Worm (Caenorhabditis elegans) whole organism, L3 larva: ENCODE data around the gene H38K22.6.

Source experiments
- R02D3.7 ChIP-seq: fragments of 150-350 bp; optimal IDR thresholded peaks from 2 replicates; lab custom pipeline; 2014; ENCODE audit warnings: missing biosample characterization, missing genetic modification characterization
- aly-2 ChIP-seq: fragments of 150-350 bp; optimal IDR thresholded peaks from 2 replicates; lab custom pipeline; 2014; ENCODE audit warnings: missing biosample characterization, missing genetic modification characterization
- ama-1 ChIP-seq: fragments of 150-350 bp; optimal IDR thresholded peaks from 2 replicates; lab custom pipeline; 2018
- ceh-28 ChIP-seq: fragments of 150-350 bp; optimal IDR thresholded peaks from 2 replicates; lab custom pipeline; 2014; ENCODE audit warnings: missing biosample characterization, missing genetic modification reagents, missing genetic modification characterization
- ceh-82 ChIP-seq: fragments of 150-350 bp; optimal IDR thresholded peaks from 2 replicates; lab custom pipeline; 2014; ENCODE audit warnings: missing biosample characterization, missing genetic modification characterization
- daf-12 ChIP-seq: fragments of 150-350 bp; optimal IDR thresholded peaks from 2 replicates; lab custom pipeline; 2014; ENCODE audit warnings: missing biosample characterization, missing genetic modification reagents, missing genetic modification characterization
- egl-5 ChIP-seq: fragments of 150-350 bp; optimal IDR thresholded peaks from 2 replicates; lab custom pipeline; 2017; ENCODE audit warnings: missing biosample characterization, missing genetic modification reagents, missing genetic modification characterization, inconsistent platforms
- elt-1 ChIP-seq: fragments of 150-350 bp; optimal IDR thresholded peaks from 2 replicates; lab custom pipeline; 2014; ENCODE audit warnings: missing biosample characterization, missing genetic modification characterization
- elt-2 ChIP-seq: sonication (generic microtip); optimal IDR thresholded peaks from 2 replicates; lab custom pipeline; 2016; ENCODE audit warnings: missing genetic modification reagents, mild to moderate bottlenecking, missing genetic modification characterization, missing compliant biosample characterization
- elt-3 ChIP-seq, 3 experiments: fragments of 150-350 bp in 1 of 3; sonication (generic microtip) in 2 of 3; optimal IDR thresholded peaks; 2 replicates in 2 of 3; 4 replicates in 1 of 3; lab custom pipeline; 2014 to 2017; ENCODE audit warnings: missing biosample characterization in 3 of 3, missing genetic modification characterization in 3 of 3
- eor-1 ChIP-seq, 2 experiments: fragments of 150-350 bp; optimal IDR thresholded peaks; 2 replicates each; lab custom pipeline; 2014 to 2018; ENCODE audit warnings: missing biosample characterization in 2 of 2, missing genetic modification characterization in 2 of 2
- fkh-2 ChIP-seq: fragments of 150-350 bp; optimal IDR thresholded peaks from 2 replicates; lab custom pipeline; 2014; ENCODE audit warnings: missing biosample characterization, missing genetic modification reagents, missing genetic modification characterization
- hmg-11 ChIP-seq: sonication (generic microtip); optimal IDR thresholded peaks from 2 replicates; lab custom pipeline; 2016; ENCODE audit warnings: missing genetic modification characterization, missing compliant biosample characterization
- lin-39 ChIP-seq: fragments of 150-350 bp; optimal IDR thresholded peaks from 2 replicates; lab custom pipeline; 2018; ENCODE audit warnings: missing biosample characterization, missing genetic modification reagents, missing genetic modification characterization
- lsy-12 ChIP-seq: sonication (generic microtip); optimal IDR thresholded peaks from 2 replicates; lab custom pipeline; 2016; ENCODE audit warnings: mild to moderate bottlenecking, missing genetic modification characterization, missing compliant biosample characterization
- mdl-1 ChIP-seq: fragments of 150-350 bp; optimal IDR thresholded peaks from 2 replicates; lab custom pipeline; 2014; ENCODE audit warnings: missing biosample characterization, missing genetic modification characterization
- nfya-1 ChIP-seq: sonication (generic microtip); optimal IDR thresholded peaks from 2 replicates; lab custom pipeline; 2017; ENCODE audit warnings: missing genetic modification characterization, mild to moderate bottlenecking, missing compliant biosample characterization, antibody characterized with exemption, moderate library complexity; ENCODE audit not compliant: insufficient read depth
- nhr-11 ChIP-seq: fragments of 150-350 bp; optimal IDR thresholded peaks from 2 replicates; lab custom pipeline; 2014; ENCODE audit warnings: missing biosample characterization, missing genetic modification characterization
- nhr-12 ChIP-seq: fragments of 150-350 bp; optimal IDR thresholded peaks from 2 replicates; lab custom pipeline; 2014; ENCODE audit warnings: missing biosample characterization, missing genetic modification characterization
- nhr-23 ChIP-seq: fragments of 150-350 bp; optimal IDR thresholded peaks from 2 replicates; lab custom pipeline; 2014; ENCODE audit warnings: missing biosample characterization, missing genetic modification reagents, missing genetic modification characterization
- nhr-25 ChIP-seq: sonication (generic microtip); optimal IDR thresholded peaks from 2 replicates; lab custom pipeline; 2017; ENCODE audit warnings: missing biosample characterization, missing genetic modification characterization
- nhr-43 ChIP-seq: sonication (generic microtip); optimal IDR thresholded peaks from 2 replicates; lab custom pipeline; 2016; ENCODE audit warnings: mild to moderate bottlenecking, missing genetic modification characterization, missing compliant biosample characterization; ENCODE audit not compliant: poor library complexity, severe bottlenecking
- nhr-67 ChIP-seq: fragments of 150-350 bp; optimal IDR thresholded peaks from 2 replicates; lab custom pipeline; 2014; ENCODE audit warnings: missing biosample characterization, missing genetic modification characterization
- nhr-76 ChIP-seq: fragments of 150-350 bp; sonication (generic microtip); optimal IDR thresholded peaks from 5 replicates; lab custom pipeline; 2014; ENCODE audit warnings: missing biosample characterization, missing genetic modification characterization
- nhr-77 ChIP-seq: fragments of 150-350 bp; optimal IDR thresholded peaks from 2 replicates; lab custom pipeline; 2014; ENCODE audit warnings: missing biosample characterization, missing genetic modification characterization
- pha-4 ChIP-seq: fragments of 150-350 bp; optimal IDR thresholded peaks from 2 replicates; lab custom pipeline; 2014; ENCODE audit warnings: missing biosample characterization, missing genetic modification reagents, missing genetic modification characterization
- skn-1 ChIP-seq: fragments of 150-350 bp; optimal IDR thresholded peaks from 2 replicates; lab custom pipeline; 2014; ENCODE audit warnings: missing biosample characterization, missing genetic modification characterization
- snpc-4 ChIP-seq: fragments of 150-350 bp; optimal IDR thresholded peaks from 2 replicates; lab custom pipeline; 2014; ENCODE audit warnings: missing biosample characterization, missing genetic modification characterization
- tbx-2 ChIP-seq: sonication (generic microtip); optimal IDR thresholded peaks from 2 replicates; lab custom pipeline; 2016; ENCODE audit warnings: mild to moderate bottlenecking, missing genetic modification characterization, missing compliant biosample characterization
- unc-39 ChIP-seq: sonication (generic microtip); optimal IDR thresholded peaks from 4 replicates; lab custom pipeline; 2017; ENCODE audit warnings: missing biosample characterization, missing genetic modification characterization
- zag-1 ChIP-seq: fragments of 150-350 bp; optimal IDR thresholded peaks from 2 replicates; lab custom pipeline; 2014; ENCODE audit warnings: missing biosample characterization, missing genetic modification characterization
- ztf-4 ChIP-seq: fragments of 150-350 bp; optimal IDR thresholded peaks from 2 replicates; lab custom pipeline; 2014; ENCODE audit warnings: missing biosample characterization, missing genetic modification characterization

H38K22.6 gene

ce11 chrIII:4359208-4359607 lies 39.0 kb downstream of the H38K22.6 start:
- TF ChIP-seq ama-1, result no peak

DNA sequence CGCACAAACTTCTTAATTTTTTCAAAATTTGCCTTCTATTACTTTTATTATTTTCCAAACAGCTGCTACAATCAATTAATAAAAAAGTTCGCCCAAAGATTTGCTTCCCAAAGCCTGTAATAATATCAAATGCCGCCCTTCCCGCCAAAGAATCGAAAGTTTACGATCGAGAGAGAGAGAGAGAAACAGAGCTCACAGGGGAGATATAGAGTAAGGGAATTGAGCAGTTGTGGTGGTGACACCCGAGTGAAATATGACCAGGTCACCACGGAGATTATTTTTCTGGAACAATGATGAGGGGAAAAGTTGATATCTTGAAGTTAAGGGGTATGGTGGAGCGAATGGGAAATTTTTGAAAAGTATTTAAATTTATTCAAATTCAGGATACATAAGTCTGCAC lies 39.7 kb downstream of the H38K22.6 start:
- TF ChIP-seq ceh-82 (tag; lab: Kevin White, UChicago) (no peak), nhr-67 (tag; lab: Kevin White, UChicago) (no peak), elt-1 (no peak), zag-1 (tag; lab: Kevin White, UChicago) (no peak), elt-3 (tag; optimal IDR thresholded peaks at IDR 0.05; lab: Kevin White, UChicago) (no peak), ztf-4 (tag; lab: Kevin White, UChicago) (no peak), lin-39 (no peak)
- TF ChIP-seq, all 47 proteins: peak for 0

DNA sequence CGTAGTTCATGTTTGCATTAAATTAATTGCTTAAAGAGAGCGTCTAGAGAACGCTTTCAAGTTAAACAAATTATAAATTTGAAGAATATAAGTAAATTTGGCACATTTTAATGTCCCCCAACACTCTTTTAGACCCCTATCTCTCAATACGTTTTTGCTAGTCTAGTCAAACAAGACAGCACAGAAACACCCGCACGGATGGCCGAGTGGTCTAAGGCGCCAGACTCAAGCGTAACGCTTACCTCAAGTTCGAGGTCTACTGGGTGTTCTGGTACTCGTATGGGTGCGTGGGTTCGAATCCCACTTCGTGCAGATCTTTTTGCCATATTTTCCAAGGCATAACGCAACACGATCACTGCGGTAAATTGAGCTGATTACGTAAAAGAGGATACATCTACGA lies 42.1 kb downstream of the H38K22.6 start:
- TF ChIP-seq nhr-25 (tag; lab: Kevin White, UChicago) (peak; percentile 10), fkh-2 (tag; lab: Kevin White, UChicago) (no peak), nfya-1 (tag; lab: Kevin White, UChicago) (peak; percentile 31), egl-5 (tag; lab: Kevin White, UChicago) (no peak), nhr-77 (tag; lab: Kevin White, UChicago) (no peak), tbx-2 (tag; lab: Kevin White, UChicago) (no peak), aly-2 (no peak), nhr-23 (tag; lab: Kevin White, UChicago) (no peak), nhr-43 (tag; lab: Kevin White, UChicago) (no peak), ceh-28 (no peak), ceh-82 (tag; lab: Kevin White, UChicago) (no peak), unc-39 (no peak), lsy-12 (no peak), ama-1 (no peak), nhr-11 (tag; lab: Kevin White, UChicago) (no peak), mdl-1 (no peak), eor-1 (tag; optimal IDR thresholded peaks at IDR 0.05; lab: Kevin White, UChicago) (no peak), elt-1 (no peak), elt-2 (peak; percentile 24)

ce11 chrIII:4364974-4365373 lies 44.8 kb downstream of the H38K22.6 start, which contains the start of gene ckb-1:
ckb-1 (plus strand) TSS chrIII:4365274.
- no peak for TF ChIP-seq daf-12
- peak; percentile 10 for TF ChIP-seq pha-4 (tag; lab: Kevin White, UChicago)
- peak; percentile 7 for TF ChIP-seq hmg-11 (tag; lab: Kevin White, UChicago)

DNA sequence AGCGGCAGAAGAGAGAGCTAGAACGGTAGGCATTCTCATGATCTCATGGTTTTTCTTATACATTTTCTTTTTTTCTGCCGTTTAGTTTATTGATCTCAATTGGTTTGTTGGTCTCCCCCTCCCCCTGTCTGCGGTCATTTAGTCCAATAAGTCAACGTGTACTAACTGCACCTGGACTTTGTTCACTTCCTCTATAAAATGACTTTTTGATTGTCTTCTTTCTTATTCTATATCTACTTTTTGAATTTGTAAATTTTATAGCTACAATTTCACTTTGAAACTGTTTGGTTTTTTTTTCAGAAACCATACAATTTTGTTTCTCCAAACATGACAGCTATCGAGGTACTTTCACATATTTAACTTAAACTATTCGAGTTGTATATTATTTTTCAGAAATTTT lies 47.4 kb downstream of the H38K22.6 start, which contains the start of gene ckb-2:
Gene ckb-2 (plus strand): TSS at position 301 of the 400 bp plus-strand sequence.
- TF ChIP-seq nhr-76 (tag; lab: Kevin White, UChicago), result no peak
- no peak for TF ChIP-seq snpc-4 (tag; lab: Kevin White, UChicago)
- TF ChIP-seq nhr-11 (tag; lab: Kevin White, UChicago), result no peak

- peak; percentile 34 for TF ChIP-seq elt-2
- TF ChIP-seq nhr-43 (tag; lab: Kevin White, UChicago), result peak; percentile 17
- TF ChIP-seq hmg-11 (tag; lab: Kevin White, UChicago), result peak; percentile 83
- peak; percentile 23 for TF ChIP-seq ceh-28
- TF ChIP-seq nhr-25 (tag; lab: Kevin White, UChicago), result peak; percentile 49
- peak; percentile 40 for TF ChIP-seq nfya-1 (tag; lab: Kevin White, UChicago)
- peak; percentile 44 for TF ChIP-seq tbx-2 (tag; lab: Kevin White, UChicago)
Measured at ce11 chrIII:4369381-4369809, 49.2 kb downstream of the H38K22.6 start.

ce11 chrIII:4370585-4370984 lies 50.4 kb downstream of the H38K22.6 start, which contains the start of gene ckb-3:
ckb-3 (plus strand) TSS chrIII:4370885.
- TF ChIP-seq ceh-28, result no peak
- TF ChIP-seq ceh-82 (tag; lab: Kevin White, UChicago), result no peak
- no peak for TF ChIP-seq ama-1
- TF ChIP-seq unc-39, result no peak
- no peak for TF ChIP-seq nhr-11 (tag; lab: Kevin White, UChicago)
- no peak for TF ChIP-seq tbx-2 (tag; lab: Kevin White, UChicago)
- TF ChIP-seq skn-1 (tag; lab: Kevin White, UChicago), result no peak
- TF ChIP-seq mdl-1, result no peak
- TF ChIP-seq nhr-25 (tag; lab: Kevin White, UChicago), result no peak
- no peak for TF ChIP-seq nhr-67 (tag; lab: Kevin White, UChicago)
- no peak for TF ChIP-seq nhr-76 (tag; lab: Kevin White, UChicago)
- TF ChIP-seq elt-3 (tag; optimal IDR thresholded peaks at IDR 0.05; lab: Kevin White, UChicago), result no peak
- no peak for TF ChIP-seq lsy-12
- no peak for TF ChIP-seq R02D3.7
- no peak for TF ChIP-seq nhr-12 (tag; lab: Kevin White, UChicago)
